Fruit fly (Drosophila melanogaster): ENCODE measurements around the gene CG17803.

dm6 chr3R:17758905-17759304 lies 42.4 kb downstream of the CG17803 start:
- no peak for TF ChIP-seq CG32121 (GFP tag; IDR thresholded peaks at IDR 0.05)
- no peak for TF ChIP-seq CG34367 (tag; optimal IDR thresholded peaks at IDR 0.05)
- no peak for TF ChIP-seq CG4496 (GFP tag; IDR thresholded peaks at IDR 0.05)
- TF ChIP-seq rn (GFP tag; IDR thresholded peaks at IDR 0.05): no peak
- TF ChIP-seq CG15710 (tag; optimal IDR thresholded peaks at IDR 0.05): no peak
- no peak for TF ChIP-seq CG13204 (GFP tag; optimal IDR thresholded peaks at IDR 0.05)
- TF ChIP-seq CG8159 (tag; optimal IDR thresholded peaks at IDR 0.05): no peak
- TF ChIP-seq Snoo (tag; optimal IDR thresholded peaks at IDR 0.05): no peak
- TF ChIP-seq Pif1A (GFP tag; optimal IDR thresholded peaks at IDR 0.05): no peak

Measured in whole organism, pupa.